Worm (Caenorhabditis elegans) whole organism, late embryonic: Measurements from ENCODE around the gene R07B7.8.

Experiments
- C38D4.7 ChIP-seq: fragments of 200-800 bp; sonication (Bioruptor generic); optimal IDR thresholded peaks from 2 replicates; lab custom pipeline; 2018; ENCODE audit warnings: mild to moderate bottlenecking, missing genetic modification characterization, moderate library complexity, missing compliant biosample characterization
- K02D7.2 ChIP-seq: sonication (generic microtip); optimal IDR thresholded peaks from 2 replicates; lab custom pipeline; 2017; ENCODE audit warnings: mild to moderate bottlenecking, missing genetic modification characterization, missing compliant biosample characterization
- K09A11.1 ChIP-seq: sonication (generic microtip); optimal IDR thresholded peaks from 2 replicates; lab custom pipeline; 2017; ENCODE audit warnings: antibody characterized with exemption, mild to moderate bottlenecking, missing genetic modification characterization, missing compliant biosample characterization; ENCODE audit not compliant: insufficient read depth
- T23F11.4 ChIP-seq: fragments of 200-800 bp; sonication (Bioruptor generic); optimal IDR thresholded peaks from 2 replicates; lab custom pipeline; 2018; ENCODE audit warnings: mild to moderate bottlenecking, missing genetic modification characterization, missing compliant biosample characterization
- ama-1 ChIP-seq: fragments of 150-350 bp; optimal IDR thresholded peaks from 2 replicates; lab custom pipeline; 2014
- ceh-14 ChIP-seq: sonication (generic microtip); optimal IDR thresholded peaks from 2 replicates; lab custom pipeline; 2016; ENCODE audit warnings: missing genotype, missing genetic modification characterization, missing compliant biosample characterization
- ceh-19 ChIP-seq: fragments of 200-800 bp; sonication (Bioruptor generic); optimal IDR thresholded peaks from 2 replicates; lab custom pipeline; 2018; ENCODE audit warnings: mild to moderate bottlenecking, missing genetic modification characterization, missing compliant biosample characterization
- ceh-2 ChIP-seq: sonication (generic microtip); optimal IDR thresholded peaks from 2 replicates; lab custom pipeline; 2016; ENCODE audit warnings: missing genotype, missing genetic modification characterization, missing compliant biosample characterization
- ceh-30 ChIP-seq: fragments of 150-350 bp; optimal IDR thresholded peaks from 2 replicates; lab custom pipeline; 2014; ENCODE audit warnings: missing biosample characterization, missing genetic modification characterization
- ceh-45 ChIP-seq: fragments of 200-800 bp; sonication (Bioruptor generic); IDR thresholded peaks from 2 replicates; pipeline ENCODE4 v1.3.6; 2022; ENCODE audit warnings: missing genetic modification reagents, missing genetic modification characterization, missing compliant biosample characterization
- ceh-48 ChIP-seq: sonication (generic microtip); optimal IDR thresholded peaks from 2 replicates; lab custom pipeline; 2016; ENCODE audit warnings: missing genetic modification characterization, inconsistent platforms, missing compliant biosample characterization
- ceh-9 ChIP-seq: sonication (generic microtip); optimal IDR thresholded peaks from 2 replicates; lab custom pipeline; 2016; ENCODE audit warnings: mild to moderate bottlenecking, missing genetic modification characterization, inconsistent platforms, missing compliant biosample characterization
- che-1 ChIP-seq: sonication (generic microtip); optimal IDR thresholded peaks from 2 replicates; lab custom pipeline; 2016; ENCODE audit warnings: mild to moderate bottlenecking, missing genetic modification characterization, missing compliant biosample characterization
- elt-2 ChIP-seq: sonication (generic microtip); optimal IDR thresholded peaks from 2 replicates; lab custom pipeline; 2016; ENCODE audit warnings: missing genetic modification reagents, missing genetic modification characterization, missing compliant biosample characterization
- elt-4 ChIP-seq: sonication (generic microtip); optimal IDR thresholded peaks from 2 replicates; lab custom pipeline; 2016; ENCODE audit warnings: missing genetic modification characterization, missing compliant biosample characterization
- ets-4 ChIP-seq: sonication (generic microtip); optimal IDR thresholded peaks from 2 replicates; lab custom pipeline; 2016; ENCODE audit warnings: missing genetic modification characterization, missing compliant biosample characterization
- eyg-1 ChIP-seq: sonication (generic microtip); optimal IDR thresholded peaks from 2 replicates; lab custom pipeline; 2016; ENCODE audit warnings: missing genotype, missing genetic modification characterization, missing compliant biosample characterization
- fkh-10 ChIP-seq: fragments of 150-350 bp; optimal IDR thresholded peaks from 2 replicates; lab custom pipeline; 2014; ENCODE audit warnings: missing biosample characterization, missing genetic modification reagents, missing genetic modification characterization
- fkh-6 ChIP-seq: sonication (generic microtip); optimal IDR thresholded peaks from 2 replicates; lab custom pipeline; 2016; ENCODE audit warnings: missing genetic modification characterization, missing compliant biosample characterization
- hlh-13 ChIP-seq: fragments of 200-800 bp; sonication (Bioruptor generic); optimal IDR thresholded peaks from 2 replicates; lab custom pipeline; 2018; ENCODE audit warnings: mild to moderate bottlenecking, missing genetic modification characterization, missing compliant biosample characterization
- hlh-6 ChIP-seq: sonication (generic microtip); optimal IDR thresholded peaks from 2 replicates; lab custom pipeline; 2016; ENCODE audit warnings: missing genotype, missing genetic modification characterization, missing compliant biosample characterization
- nfya-1 ChIP-seq: sonication (generic microtip); optimal IDR thresholded peaks from 2 replicates; lab custom pipeline; 2017; ENCODE audit warnings: missing genetic modification characterization, mild to moderate bottlenecking, missing compliant biosample characterization, antibody characterized with exemption, moderate library complexity
- nhr-232 ChIP-seq: sonication (generic microtip); optimal IDR thresholded peaks from 2 replicates; lab custom pipeline; 2016; ENCODE audit warnings: missing genetic modification characterization, missing compliant biosample characterization
- odd-2 ChIP-seq: sonication (generic microtip); optimal IDR thresholded peaks from 2 replicates; lab custom pipeline; 2017; ENCODE audit warnings: antibody characterized with exemption, mild to moderate bottlenecking, missing genetic modification characterization, missing compliant biosample characterization
- pag-3 ChIP-seq: sonication (generic microtip); optimal IDR thresholded peaks from 2 replicates; lab custom pipeline; 2016; ENCODE audit warnings: missing compliant biosample characterization, missing genetic modification characterization, borderline replicate concordance
- pax-1 ChIP-seq: fragments of 150-350 bp; optimal IDR thresholded peaks from 2 replicates; lab custom pipeline; 2014; ENCODE audit warnings: missing biosample characterization, missing genetic modification characterization
- pha-2 ChIP-seq: sonication (generic microtip); optimal IDR thresholded peaks from 2 replicates; lab custom pipeline; 2017; ENCODE audit warnings: mild to moderate bottlenecking, missing genetic modification characterization, missing compliant biosample characterization
- pha-4 ChIP-seq: fragments of 150-350 bp; optimal IDR thresholded peaks from 2 replicates; lab custom pipeline; 2018; ENCODE audit warnings: missing biosample characterization, missing genetic modification reagents, missing genetic modification characterization
- pqm-1 ChIP-seq: sonication (generic microtip); optimal IDR thresholded peaks from 2 replicates; lab custom pipeline; 2016; ENCODE audit warnings: missing genetic modification characterization, missing compliant biosample characterization
- pros-1 ChIP-seq: fragments of 150-350 bp; optimal IDR thresholded peaks from 2 replicates; lab custom pipeline; 2014; ENCODE audit warnings: missing biosample characterization, missing genetic modification reagents, missing genetic modification characterization
- ref-2 ChIP-seq: sonication (generic microtip); optimal IDR thresholded peaks from 2 replicates; lab custom pipeline; 2016; ENCODE audit warnings: missing genetic modification characterization, missing compliant biosample characterization
- rnt-1 ChIP-seq: sonication (generic microtip); optimal IDR thresholded peaks from 2 replicates; lab custom pipeline; 2016; ENCODE audit warnings: missing genetic modification characterization, missing compliant biosample characterization
- sdc-2 ChIP-seq: sonication (generic microtip); optimal IDR thresholded peaks from 2 replicates; lab custom pipeline; 2016; ENCODE audit warnings: missing genotype, missing genetic modification characterization, missing compliant biosample characterization
- syd-9 ChIP-seq: sonication (generic microtip); optimal IDR thresholded peaks from 2 replicates; lab custom pipeline; 2016; ENCODE audit warnings: mild to moderate bottlenecking, missing genetic modification characterization, moderate library complexity, missing compliant biosample characterization
- tbx-7 ChIP-seq: sonication (generic microtip); optimal IDR thresholded peaks from 2 replicates; lab custom pipeline; 2016; ENCODE audit warnings: missing genotype, missing genetic modification characterization, missing compliant biosample characterization
- ttx-3 ChIP-seq: sonication (generic microtip); optimal IDR thresholded peaks from 2 replicates; lab custom pipeline; 2016; ENCODE audit warnings: missing genetic modification reagents, missing genetic modification characterization, missing compliant biosample characterization
- unc-3 ChIP-seq, 2 experiments: fragments of 200-800 bp in 1 of 2; sonication (Bioruptor generic) in 1 of 2; sonication (generic microtip) in 1 of 2; conservative IDR thresholded peaks in 1 of 2; optimal IDR thresholded peaks in 1 of 2; 2 replicates each; pipeline versions ENCODE4 v1.3.6 to Lab custom; 2016 to 2022; ENCODE audit warnings: missing compliant biosample characterization in 2 of 2, missing genetic modification characterization in 2 of 2, missing genetic modification reagents in 1 of 2
- unc-42 ChIP-seq: sonication (generic microtip); optimal IDR thresholded peaks from 2 replicates; lab custom pipeline; 2016; ENCODE audit warnings: missing genotype, missing genetic modification characterization, missing compliant biosample characterization
- unc-55 ChIP-seq: sonication (generic microtip); optimal IDR thresholded peaks from 2 replicates; lab custom pipeline; 2017; ENCODE audit warnings: missing biosample characterization, missing genetic modification reagents, missing genetic modification characterization
- ztf-16 ChIP-seq: sonication (generic microtip); optimal IDR thresholded peaks from 2 replicates; lab custom pipeline; 2017; ENCODE audit warnings: missing genetic modification characterization, missing compliant biosample characterization

The R07B7.8 gene

DNA sequence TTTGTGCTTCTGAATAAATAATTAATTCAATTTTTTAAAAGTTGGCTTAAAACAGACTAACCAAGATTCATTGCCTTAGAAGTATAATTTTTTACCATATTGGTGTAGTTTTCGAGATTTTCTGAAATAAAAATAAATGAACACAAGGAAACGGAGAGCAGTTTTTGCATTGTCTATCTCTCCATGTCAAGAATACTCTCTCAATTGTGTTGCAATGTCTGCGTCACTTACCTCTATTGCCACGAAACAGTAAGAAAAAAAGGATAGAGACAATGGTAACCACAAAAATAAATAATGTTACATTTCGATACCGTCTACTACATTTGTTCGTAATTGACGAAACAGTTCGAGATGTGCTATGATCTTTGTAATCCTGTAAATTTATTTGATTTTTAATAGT, 1.2 kb downstream of the R07B7.8 start, which contains the start of gene R07B7.10 (continued):
- TF ChIP-seq ceh-2 (tag; lab: Kevin White, UChicago) (no peak), ceh-48 (tag; lab: Kevin White, UChicago) (no peak)

DNA sequence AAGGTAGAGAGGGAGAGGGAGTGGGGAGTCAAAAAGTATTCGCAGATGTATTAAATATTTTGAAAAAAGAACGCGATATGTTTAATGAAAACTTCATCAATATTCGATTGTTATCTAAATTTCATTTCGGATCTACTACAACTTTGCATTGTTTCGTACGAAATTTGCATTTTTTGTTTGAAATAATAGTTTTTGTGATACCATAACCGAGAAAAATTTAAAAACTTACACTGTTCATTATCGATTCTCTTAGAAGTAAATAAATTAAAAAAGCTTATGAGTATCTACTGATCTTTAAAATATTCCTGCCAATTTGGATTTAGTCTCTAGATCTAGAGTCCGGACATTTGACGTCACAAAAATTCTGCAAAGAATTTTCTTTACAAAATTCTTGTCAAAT, 3.8 kb downstream of the R07B7.8 start, which contains the start of gene R07B7.9:
Gene R07B7.9 (minus strand): TSS at position 101 of the 400 bp plus-strand sequence.
- no peak for TF ChIP-seq pax-1

DNA sequence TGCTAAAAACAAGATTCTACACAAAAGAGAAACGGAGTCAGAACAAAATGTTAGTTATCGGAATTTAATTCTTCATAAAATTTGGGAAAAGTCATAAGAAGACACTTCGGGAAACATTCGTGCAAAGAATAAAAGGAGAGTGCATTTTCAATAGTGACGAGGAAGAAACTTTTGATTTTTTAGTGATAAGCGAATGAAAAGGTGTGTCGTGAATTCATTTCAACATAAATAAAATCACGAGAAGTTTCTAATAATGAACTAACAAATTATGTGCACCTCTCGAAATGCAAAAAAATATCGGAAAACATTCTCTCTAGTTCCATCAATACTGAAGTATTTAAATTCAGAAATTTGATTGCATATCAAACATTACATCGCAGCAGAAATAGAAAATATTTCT, 8.1 kb downstream of the R07B7.8 start:
- TF ChIP-seq ceh-9, result no peak
- no peak for TF ChIP-seq che-1 (tag; lab: Kevin White, UChicago)
- no peak for TF ChIP-seq ama-1 (lab: Kevin White, UChicago)
- TF ChIP-seq unc-3 (GFP tag; conservative IDR thresholded peaks at IDR 0.05; lab: Robert Waterston, UW), result no peak
- no peak for TF ChIP-seq unc-3 (tag; optimal IDR thresholded peaks at IDR 0.05; lab: Kevin White, UChicago)
- TF ChIP-seq ets-4 (tag; lab: Kevin White, UChicago), result no peak
- TF ChIP-seq, all 69 proteins: peak for 0

DNA sequence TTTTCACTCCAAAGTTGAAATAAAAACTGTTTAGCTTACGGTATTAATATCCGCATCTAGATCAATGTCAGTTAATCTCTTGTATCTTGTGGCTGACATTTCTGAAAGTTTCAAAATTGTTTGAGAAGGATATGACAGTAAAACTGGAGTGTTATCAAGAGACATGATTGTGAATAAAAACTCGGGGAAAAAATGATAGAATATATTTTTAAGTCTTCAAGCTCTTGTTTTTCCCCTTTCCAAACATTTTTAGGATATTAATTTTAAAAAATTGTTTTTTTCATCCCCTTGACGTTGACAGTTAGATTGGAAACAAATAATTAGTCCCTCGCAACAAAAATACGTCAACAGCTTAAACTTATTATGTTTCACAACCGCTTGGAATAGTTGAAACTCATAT, 9.2 kb downstream of the R07B7.8 start, which contains the start of gene R07B7.6:
Gene R07B7.6 (minus strand): TSS at position 101 of the 400 bp plus-strand sequence.
- TF ChIP-seq fkh-6 (tag; lab: Kevin White, UChicago) (no peak), ztf-16 (tag; lab: Kevin White, UChicago) (no peak), pqm-1 (tag; lab: Kevin White, UChicago) (no peak), syd-9 (tag; lab: Kevin White, UChicago) (no peak), odd-2 (no peak), ceh-30 (tag; lab: Kevin White, UChicago) (no peak), tbx-7 (tag; lab: Kevin White, UChicago) (no peak)

DNA sequence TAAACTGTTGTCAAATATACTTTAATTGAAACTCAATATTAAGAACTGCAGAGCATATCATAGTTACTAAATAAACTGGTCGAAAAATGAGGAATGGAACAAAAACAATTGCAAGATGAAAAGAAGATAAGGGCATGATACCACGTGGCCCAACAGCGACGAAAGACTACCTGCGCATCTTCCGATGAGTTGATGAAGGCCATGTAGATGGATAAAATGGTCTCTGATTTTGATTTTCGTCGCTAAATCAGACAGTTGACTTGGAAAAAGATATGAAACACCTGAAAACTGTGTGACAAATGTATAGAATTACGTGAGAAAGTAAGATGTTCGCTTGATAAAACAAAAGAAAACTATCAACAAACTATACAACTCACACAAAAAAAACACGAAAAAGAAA, 12.6 kb downstream of the R07B7.8 start:
- TF ChIP-seq unc-3 (GFP tag; conservative IDR thresholded peaks at IDR 0.05; lab: Robert Waterston, UW) (no peak), unc-3 (tag; optimal IDR thresholded peaks at IDR 0.05; lab: Kevin White, UChicago) (no peak), pag-3 (tag; lab: Kevin White, UChicago) (no peak), hlh-6 (tag; lab: Kevin White, UChicago) (no peak), ama-1 (lab: Kevin White, UChicago) (no peak), ceh-19 (GFP tag; lab: Kevin White, UChicago) (no peak), pha-4 (tag; lab: Kevin White, UChicago) (no peak), C38D4.7 (no peak), eyg-1 (no peak), hlh-13 (no peak), ceh-45 (GFP tag; lab: Robert Waterston, UW) (no peak), pros-1 (tag; lab: Kevin White, UChicago) (no peak), pha-2 (tag; lab: Kevin White, UChicago) (no peak)

DNA sequence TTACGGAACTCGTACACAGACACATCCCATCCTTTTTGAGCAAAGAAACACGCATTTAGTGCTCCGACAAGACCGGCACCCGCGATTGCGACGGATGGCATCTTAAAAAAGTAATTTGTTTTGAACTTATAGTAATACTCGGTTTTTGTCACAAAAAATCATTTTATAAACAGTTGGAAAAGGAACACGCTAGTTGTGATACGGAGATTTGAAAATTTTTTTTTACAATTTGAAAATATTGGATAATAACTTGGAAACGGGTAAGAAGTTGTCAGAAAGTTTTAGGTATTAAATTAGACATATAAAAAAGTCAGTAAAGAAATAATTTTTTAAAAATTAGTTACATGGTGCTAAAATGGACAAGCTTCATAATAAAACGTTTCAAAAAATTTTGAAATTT, 13.7 kb downstream of the R07B7.8 start, which contains the start of gene kmo-1:
Gene kmo-1 (minus strand): TSS at position 101 of the 400 bp plus-strand sequence.
- TF ChIP-seq T23F11.4 (no peak), unc-3 (GFP tag; conservative IDR thresholded peaks at IDR 0.05; lab: Robert Waterston, UW) (no peak), unc-3 (tag; optimal IDR thresholded peaks at IDR 0.05; lab: Kevin White, UChicago) (no peak), ceh-19 (GFP tag; lab: Kevin White, UChicago) (no peak), elt-2 (tag; lab: Kevin White, UChicago) (no peak), elt-4 (tag; lab: Kevin White, UChicago) (no peak), unc-42 (no peak), nfya-1 (no peak), rnt-1 (no peak), nhr-232 (tag; lab: Kevin White, UChicago) (no peak), syd-9 (tag; lab: Kevin White, UChicago) (no peak), fkh-6 (tag; lab: Kevin White, UChicago) (no peak), K02D7.2 (tag; lab: Kevin White, UChicago) (no peak), fkh-10 (GFP tag; lab: Kevin White, UChicago) (no peak), ref-2 (tag; lab: Kevin White, UChicago) (no peak), K09A11.1 (tag; lab: Kevin White, UChicago) (no peak), unc-55 (GFP tag; lab: Kevin White, UChicago) (no peak), ceh-14 (no peak), odd-2 (no peak), sdc-2 (tag; lab: Kevin White, UChicago) (no peak), ttx-3 (tag; lab: Kevin White, UChicago) (no peak)
